Fruit fly (Drosophila melanogaster) whole organism, embryonic: ENCODE results near the gene CG33640.

Source experiments
- Aef1 ChIP-seq: fragments of 200-800 bp; sonication (Bioruptor generic); IDR thresholded peaks from 3 replicates; pipeline ENCODE4 v1.3.6; 2022; ENCODE audit warnings: missing biosample characterization, missing genetic modification characterization
- Atf6 ChIP-seq: fragments of 200-800 bp; sonication (Bioruptor generic); IDR thresholded peaks from 2 replicates; pipeline ENCODE4 v1.3.6; 2022; ENCODE audit warnings: missing biosample characterization, missing genetic modification characterization
- Awh ChIP-seq: fragments of 200-800 bp; sonication (Bioruptor generic); IDR thresholded peaks from 2 replicates; pipeline ENCODE4, ENCODE4 v1.3.6; 2022; ENCODE audit warnings: missing biosample characterization, missing genetic modification characterization
- CG10147 ChIP-seq: fragments of 200-800 bp; sonication (Bioruptor generic); optimal IDR thresholded peaks from 2 replicates; lab custom pipeline; 2019; ENCODE audit warnings: missing biosample characterization, mild to moderate bottlenecking, missing genetic modification characterization, moderate library complexity
- CG10366 ChIP-seq: fragments of 200-800 bp; sonication (Bioruptor generic); IDR thresholded peaks from 2 replicates; pipeline ENCODE4 v1.3.6; 2022; ENCODE audit warnings: missing biosample characterization, missing genetic modification characterization
- CG10565 ChIP-seq: fragments of 200-800 bp; sonication (Bioruptor generic); optimal IDR thresholded peaks from 3 replicates; lab custom pipeline; 2016; ENCODE audit warnings: missing biosample characterization, mild to moderate bottlenecking, missing genetic modification characterization
- CG11695 ChIP-seq: fragments of 200-800 bp; sonication (Bioruptor generic); IDR thresholded peaks from 3 replicates; pipeline ENCODE4 v1.3.6; 2022; ENCODE audit warnings: missing biosample characterization, missing genetic modification characterization
- CG12071 ChIP-seq: fragments of 200-800 bp; sonication (Bioruptor generic); optimal IDR thresholded peaks from 3 replicates; lab custom pipeline; 2018; ENCODE audit warnings: missing biosample characterization, mild to moderate bottlenecking, missing genetic modification characterization
- CG12942 ChIP-seq: fragments of 200-800 bp; sonication (Bioruptor generic); optimal IDR thresholded peaks from 3 replicates; lab custom pipeline; 2016; ENCODE audit warnings: missing biosample characterization, missing genetic modification characterization
- CG14441 ChIP-seq: fragments of 200-800 bp; sonication (Bioruptor generic); IDR thresholded peaks from 2 replicates; pipeline ENCODE4 v1.3.6; 2022; ENCODE audit warnings: missing biosample characterization, missing genetic modification characterization
- CG15269 ChIP-seq: fragments of 200-800 bp; sonication (Bioruptor generic); optimal IDR thresholded peaks from 2 replicates; lab custom pipeline; 2018; ENCODE audit warnings: missing biosample characterization, mild to moderate bottlenecking, missing genetic modification characterization, moderate library complexity
- CG17802 ChIP-seq: fragments of 200-800 bp; sonication (Bioruptor generic); optimal IDR thresholded peaks from 2 replicates; lab custom pipeline; 2018; ENCODE audit warnings: missing biosample characterization, mild to moderate bottlenecking, missing genetic modification characterization, moderate library complexity
- CG34376 ChIP-seq: fragments of 200-800 bp; sonication (Bioruptor generic); optimal IDR thresholded peaks from 2 replicates; lab custom pipeline; 2018; ENCODE audit warnings: missing biosample characterization, mild to moderate bottlenecking, missing genetic modification characterization
- CG4617 ChIP-seq: fragments of 200-800 bp; sonication (Bioruptor generic); optimal IDR thresholded peaks from 3 replicates; lab custom pipeline; 2016; ENCODE audit warnings: missing biosample characterization, missing genetic modification characterization, borderline replicate concordance
- CG4707 ChIP-seq: fragments of 200-800 bp; sonication (Bioruptor generic); optimal IDR thresholded peaks from 2 replicates; lab custom pipeline; 2018; ENCODE audit warnings: missing biosample characterization, mild to moderate bottlenecking, missing genetic modification characterization, moderate library complexity
- CG4730 ChIP-seq: fragments of 200-800 bp; sonication (Bioruptor generic); IDR thresholded peaks from 2 replicates; pipeline ENCODE4 v1.3.6; 2022; ENCODE audit warnings: missing biosample characterization, missing genetic modification characterization
- CG5180 ChIP-seq: fragments of 200-800 bp; sonication (Bioruptor generic); optimal IDR thresholded peaks from 3 replicates; lab custom pipeline; 2017; ENCODE audit warnings: missing biosample characterization, missing genetic modification characterization, mild to moderate bottlenecking, moderate library complexity, missing genetic modification reagents
- CG6254 ChIP-seq: fragments of 200-800 bp; sonication (Bioruptor generic); optimal IDR thresholded peaks from 3 replicates; lab custom pipeline; 2017; ENCODE audit warnings: mild to moderate bottlenecking, missing biosample characterization, missing genetic modification reagents, missing genetic modification characterization
- CG6683 ChIP-seq: fragments of 200-800 bp; sonication (Bioruptor generic); optimal IDR thresholded peaks from 2 replicates; lab custom pipeline; 2017; ENCODE audit warnings: missing biosample characterization, mild to moderate bottlenecking, missing genetic modification characterization, missing genetic modification reagents
- CG8290 ChIP-seq, 3 experiments: fragments of 200-800 bp; sonication (Bioruptor generic); optimal IDR thresholded peaks; 2 replicates each; lab custom pipeline; 2016 to 2019; ENCODE audit warnings: missing biosample characterization in 3 of 3, missing genetic modification characterization in 3 of 3, mild to moderate bottlenecking in 2 of 3, moderate library complexity in 1 of 3
- CG9727 ChIP-seq: fragments of 200-800 bp; sonication (Bioruptor generic); optimal IDR thresholded peaks from 3 replicates; lab custom pipeline; 2017; ENCODE audit warnings: missing biosample characterization, mild to moderate bottlenecking, missing genetic modification characterization
- CG9797 ChIP-seq: fragments of 200-800 bp; sonication (Bioruptor generic); optimal IDR thresholded peaks from 3 replicates; lab custom pipeline; 2018; ENCODE audit warnings: missing biosample characterization, mild to moderate bottlenecking, missing genetic modification characterization
- CG9932 ChIP-seq: fragments of 200-800 bp; sonication (Bioruptor generic); IDR thresholded peaks from 2 replicates; pipeline ENCODE4 v1.3.6; 2022; ENCODE audit warnings: missing biosample characterization, missing genetic modification characterization
- CoRest ChIP-seq: fragments of 200-800 bp; sonication (Bioruptor generic); optimal IDR thresholded peaks from 3 replicates; lab custom pipeline; 2018; ENCODE audit warnings: missing biosample characterization, mild to moderate bottlenecking, missing genetic modification characterization, moderate library complexity
- Fer1 ChIP-seq: fragments of 200-800 bp; sonication (Bioruptor generic); optimal IDR thresholded peaks from 2 replicates; lab custom pipeline; 2017; ENCODE audit warnings: missing biosample characterization, mild to moderate bottlenecking, missing genetic modification characterization
- Gsc ChIP-seq: fragments of 200-800 bp; sonication (Bioruptor generic); IDR thresholded peaks from 2 replicates; pipeline ENCODE4 v1.3.6; 2022; ENCODE audit warnings: missing biosample characterization, missing genetic modification characterization
- Hmr ChIP-seq: fragments of 200-800 bp; sonication (Bioruptor generic); optimal IDR thresholded peaks from 3 replicates; lab custom pipeline; 2017; ENCODE audit warnings: mild to moderate bottlenecking, missing biosample characterization, missing genetic modification reagents, missing genetic modification characterization
- Hmx ChIP-seq: fragments of 200-800 bp; sonication (Bioruptor generic); optimal IDR thresholded peaks from 2 replicates; lab custom pipeline; 2016; ENCODE audit warnings: missing biosample characterization, missing genetic modification characterization
- Hr51 ChIP-seq, 2 experiments: fragments of 200-800 bp; sonication (Bioruptor generic); optimal IDR thresholded peaks; 2 replicates in 1 of 2; 3 replicates in 1 of 2; lab custom pipeline; 2016 to 2018; ENCODE audit warnings: missing biosample characterization in 2 of 2, missing genetic modification characterization in 2 of 2, mild to moderate bottlenecking in 1 of 2, moderate library complexity in 1 of 2
- Trl ChIP-seq, 3 experiments: fragments of >200 bp in 2 of 3; fragments of 200-800 bp in 1 of 3; sonication (Bioruptor generic) in 1 of 3; optimal IDR thresholded peaks; 2 replicates in 1 of 3; 3 replicates in 2 of 3; lab custom pipeline; 2016 to 2017; ENCODE audit warnings: missing biosample characterization in 1 of 3, missing genetic modification characterization in 1 of 3
- Usf ChIP-seq: fragments of 200-800 bp; sonication (Bioruptor generic); optimal IDR thresholded peaks from 2 replicates; lab custom pipeline; 2017; ENCODE audit warnings: missing genotype, missing biosample characterization, missing genetic modification characterization
- dpn ChIP-seq, 2 experiments: fragments of 200-800 bp; sonication (Bioruptor generic); optimal IDR thresholded peaks; 3 replicates each; lab custom pipeline; 2016; ENCODE audit warnings: missing biosample characterization in 2 of 2, missing genetic modification characterization in 2 of 2
- exex ChIP-seq: fragments of 200-800 bp; sonication (Bioruptor generic); optimal IDR thresholded peaks from 4 replicates; lab custom pipeline; 2018; ENCODE audit warnings: missing biosample characterization, mild to moderate bottlenecking, missing genetic modification characterization, moderate library complexity
- fd102C ChIP-seq: fragments of 200-800 bp; sonication (Bioruptor generic); optimal IDR thresholded peaks from 2 replicates; lab custom pipeline; 2018; ENCODE audit warnings: missing biosample characterization, mild to moderate bottlenecking, missing genetic modification characterization, moderate library complexity
- fd3F ChIP-seq: fragments of 200-800 bp; sonication (Bioruptor generic); optimal IDR thresholded peaks from 2 replicates; lab custom pipeline; 2018; ENCODE audit warnings: missing biosample characterization, mild to moderate bottlenecking, missing genetic modification characterization, moderate library complexity
- gcm2 ChIP-seq: fragments of 200-800 bp; sonication (Bioruptor generic); optimal IDR thresholded peaks from 2 replicates; lab custom pipeline; 2016; ENCODE audit warnings: missing biosample characterization, missing genetic modification characterization
- gro ChIP-seq: fragments of 200-800 bp; sonication (Bioruptor generic); optimal IDR thresholded peaks from 2 replicates; lab custom pipeline; 2016; ENCODE audit warnings: missing biosample characterization, missing genetic modification characterization
- hbn ChIP-seq: fragments of 200-800 bp; sonication (Bioruptor generic); IDR thresholded peaks from 2 replicates; pipeline ENCODE4 v1.3.6; 2022; ENCODE audit warnings: missing biosample characterization, missing genetic modification characterization; ENCODE audit not compliant: partially characterized antibody
- insv ChIP-seq, 2 experiments: fragments of 200-800 bp; sonication (Bioruptor generic); optimal IDR thresholded peaks; 3 replicates each; lab custom pipeline; 2016 to 2018; ENCODE audit warnings: missing biosample characterization in 2 of 2, missing genetic modification characterization in 2 of 2
- jing ChIP-seq: fragments of 200-800 bp; sonication (Bioruptor generic); optimal IDR thresholded peaks from 2 replicates; lab custom pipeline; 2018; ENCODE audit warnings: missing biosample characterization, mild to moderate bottlenecking, missing genetic modification characterization
- lilli ChIP-seq: fragments of 200-800 bp; sonication (Bioruptor generic); optimal IDR thresholded peaks from 3 replicates; lab custom pipeline; 2016; ENCODE audit warnings: missing biosample characterization, missing genetic modification characterization
- nerfin-1 ChIP-seq: fragments of 200-800 bp; sonication (Bioruptor generic); optimal IDR thresholded peaks from 3 replicates; lab custom pipeline; 2019; ENCODE audit warnings: missing biosample characterization, mild to moderate bottlenecking, missing genetic modification characterization, moderate library complexity
- ssp ChIP-seq: fragments of 200-800 bp; sonication (Bioruptor generic); IDR thresholded peaks from 2 replicates; pipeline ENCODE4 v1.3.6; 2022; ENCODE audit warnings: missing biosample characterization, missing genetic modification characterization
- stwl ChIP-seq: fragments of 200-800 bp; sonication (Bioruptor generic); optimal IDR thresholded peaks from 3 replicates; lab custom pipeline; 2018; ENCODE audit warnings: missing biosample characterization, mild to moderate bottlenecking, missing genetic modification characterization, moderate library complexity
- tll ChIP-seq, 2 experiments: fragments of 200-800 bp in 1 of 2; fragments of >200 bp in 1 of 2; sonication (Bioruptor generic) in 1 of 2; optimal IDR thresholded peaks; 2 replicates each; lab custom pipeline; 2017 to 2019; ENCODE audit warnings: missing biosample characterization in 2 of 2, missing genetic modification characterization in 2 of 2, mild to moderate bottlenecking in 1 of 2, moderate library complexity in 1 of 2
- trh ChIP-seq: fragments of 200-800 bp; sonication (Bioruptor generic); optimal IDR thresholded peaks from 2 replicates; lab custom pipeline; 2016; ENCODE audit warnings: missing biosample characterization, missing genetic modification characterization
- zen2 ChIP-seq: fragments of 200-800 bp; sonication (Bioruptor generic); IDR thresholded peaks from 3 replicates; pipeline ENCODE4 v1.3.6; 2022; ENCODE audit warnings: missing biosample characterization, missing genetic modification characterization; ENCODE audit not compliant: partially characterized antibody

The CG33640 gene

DNA sequence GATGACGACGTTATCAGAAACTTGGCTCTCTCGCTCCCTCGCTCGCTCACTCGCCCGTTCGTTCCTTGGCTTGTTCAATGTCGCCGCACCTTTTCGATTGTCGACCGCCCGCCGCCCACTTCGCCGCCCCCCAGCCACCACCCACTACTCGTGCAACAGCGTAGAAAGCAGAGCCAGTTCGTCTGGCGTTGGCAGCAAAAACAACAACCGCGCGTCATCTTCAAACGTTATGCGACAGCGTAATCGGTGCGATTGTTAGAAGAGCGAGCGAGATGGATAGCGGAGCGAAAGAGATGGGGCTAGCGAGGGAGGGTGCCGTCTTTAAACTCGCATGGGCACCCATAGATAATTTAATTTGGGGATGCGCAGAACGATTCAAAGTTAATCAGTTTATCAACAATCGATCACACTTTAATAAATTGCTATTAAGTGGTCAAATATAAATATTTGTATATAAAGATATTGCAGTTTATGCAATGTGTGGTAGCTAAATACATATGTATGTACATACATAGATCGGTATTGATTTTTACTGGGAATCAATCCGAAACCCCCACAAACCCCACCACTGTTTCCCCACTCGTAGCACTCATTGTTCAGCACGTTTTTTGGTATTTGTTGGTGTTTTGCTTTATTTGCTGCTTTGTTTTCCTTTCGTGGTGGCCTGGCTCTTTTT is 13.2 kb upstream of the CG33640 start (continued):
- TF ChIP-seq lilli (GFP tag; lab: Kevin White, UChicago), result peak; percentile 63
- TF ChIP-seq CG11695 (GFP tag; lab: Robert Waterston, UW), result peak; percentile 56; the same call in 1 of the 3 replicates
- TF ChIP-seq CoRest (tag; lab: Kevin White, UChicago), result peak; percentile 75
- no peak for TF ChIP-seq CG4730
- TF ChIP-seq CG5180 (GFP tag; lab: Kevin White, UChicago), result peak; percentile 10
- TF ChIP-seq tll (GFP tag; optimal IDR thresholded peaks at IDR 0.05; lab: Kevin White, UChicago), result no peak
- TF ChIP-seq CG12071 (GFP tag; lab: Kevin White, UChicago), result peak; percentile 15
- TF ChIP-seq CG9797 (GFP tag; lab: Kevin White, UChicago), result no peak
- no peak for TF ChIP-seq hbn (GFP tag; lab: Robert Waterston, UW)
- peak; percentile 68 for TF ChIP-seq CG10147 (GFP tag; lab: Kevin White, UChicago)
- no peak for TF ChIP-seq zen2 (GFP tag; lab: Robert Waterston, UW)
- peak; percentile 18 for TF ChIP-seq CG34376 (GFP tag; lab: Kevin White, UChicago)
- no peak for TF ChIP-seq Hmx (GFP tag; lab: Kevin White, UChicago)
- peak; percentile 74 for TF ChIP-seq Fer1 (GFP tag; lab: Kevin White, UChicago)
- no peak for TF ChIP-seq gro (GFP tag; lab: Kevin White, UChicago)
- peak; percentile 38; the same call in 1 of the 2 replicates for TF ChIP-seq ssp (GFP tag; lab: Robert Waterston, UW)
- TF ChIP-seq Trl (optimal IDR thresholded peaks at IDR 0.05; lab: Kevin White, UChicago), result peak in 1 of 2 experiments; percentile 40
- TF ChIP-seq Trl (GFP tag; optimal IDR thresholded peaks at IDR 0.05; lab: Kevin White, UChicago), result no peak
- peak; percentile 58 for TF ChIP-seq CG15269 (tag; lab: Kevin White, UChicago)
- no peak for TF ChIP-seq insv (GFP tag; optimal IDR thresholded peaks at IDR 0.05; lab: Kevin White, UChicago)
- peak; percentile 52; the same call in 1 of the 2 replicates for TF ChIP-seq CG14441 (GFP tag; lab: Robert Waterston, UW)
- peak; percentile 6 for TF ChIP-seq CG4617
- peak; percentile 46 for TF ChIP-seq CG6683
- TF ChIP-seq CG12942 (GFP tag; lab: Kevin White, UChicago), result no peak
- no peak for TF ChIP-seq CG8290 (GFP tag; optimal IDR thresholded peaks at IDR 0.05; lab: Kevin White, UChicago)
- TF ChIP-seq CG8290 (tag; optimal IDR thresholded peaks at IDR 0.05; lab: Kevin White, UChicago), result peak in 1 of 2 experiments; percentile 61
- TF ChIP-seq gcm2 (GFP tag; lab: Kevin White, UChicago), result no peak
- TF ChIP-seq Hr51 (GFP tag; optimal IDR thresholded peaks at IDR 0.05; lab: Kevin White, UChicago), result peak in 1 of 2 experiments; percentile 73
- no peak for TF ChIP-seq CG9727
- peak; percentile 53; the same call in 1 of the 2 replicates for TF ChIP-seq Atf6
- TF ChIP-seq Awh (GFP tag; lab: Robert Waterston, UW), result no peak
- TF ChIP-seq CG10565 (GFP tag; lab: Kevin White, UChicago), result no peak
- TF ChIP-seq CG17802 (tag; lab: Kevin White, UChicago), result no peak
- peak; percentile 13 for TF ChIP-seq jing (GFP tag; lab: Kevin White, UChicago)
- TF ChIP-seq Aef1 (GFP tag; lab: Robert Waterston, UW), result peak; percentile 65
- peak; percentile 7 for TF ChIP-seq nerfin-1 (tag; lab: Kevin White, UChicago)
- no peak for TF ChIP-seq stwl
- no peak for TF ChIP-seq Gsc (GFP tag; lab: Robert Waterston, UW)
- peak; percentile 59 for TF ChIP-seq fd3F (GFP tag; lab: Kevin White, UChicago)
- no peak for TF ChIP-seq trh
- TF ChIP-seq exex (tag; lab: Kevin White, UChicago), result peak; percentile 57
- peak; percentile 60 for TF ChIP-seq CG10366 (GFP tag; lab: Robert Waterston, UW)
- TF ChIP-seq CG4707, result no peak
- TF ChIP-seq fd102C, result no peak
- peak; percentile 80 for TF ChIP-seq Hmr (GFP tag; lab: Kevin White, UChicago)
- TF ChIP-seq dpn (GFP tag; optimal IDR thresholded peaks at IDR 0.05; lab: Kevin White, UChicago), result peak in 1 of 2 experiments; percentile 26
- TF ChIP-seq CG9932, result peak; percentile 66
- peak; percentile 71 for TF ChIP-seq Usf
- TF ChIP-seq CG6254, result peak; percentile 17
